Worm (Caenorhabditis elegans) whole organism, young adult: ENCODE data around the gene spon-1.

Source experiments
- B0019.2 ChIP-seq: fragments of 200-800 bp; sonication (Bioruptor generic); conservative IDR thresholded peaks from 2 replicates; pipeline ENCODE4 v1.3.6; 2022; ENCODE audit warnings: missing genetic modification reagents, missing genetic modification characterization, missing compliant biosample characterization
- B0261.1 ChIP-seq: sonication (generic microtip); optimal IDR thresholded peaks from 2 replicates; lab custom pipeline; 2016; ENCODE audit warnings: mild to moderate bottlenecking, missing genetic modification characterization, moderate library complexity, missing compliant biosample characterization
- C17E4.6 ChIP-seq: fragments of 200-800 bp; sonication (Bioruptor generic); IDR thresholded peaks from 2 replicates; pipeline ENCODE4 v1.3.6; 2022; ENCODE audit warnings: missing genetic modification reagents, missing genetic modification characterization, missing compliant biosample characterization
- F23B12.7 ChIP-seq: sonication (generic microtip); optimal IDR thresholded peaks from 2 replicates; lab custom pipeline; 2017; ENCODE audit warnings: missing genetic modification characterization, mild to moderate bottlenecking, missing compliant biosample characterization, antibody characterized with exemption, moderate library complexity; ENCODE audit not compliant: insufficient read depth
- F33H1.4 ChIP-seq: fragments of 200-800 bp; sonication (Bioruptor generic); IDR thresholded peaks from 2 replicates; pipeline ENCODE4 v1.3.6; 2022; ENCODE audit warnings: missing genetic modification reagents, missing genetic modification characterization, missing compliant biosample characterization
- F37B4.10 ChIP-seq: fragments of 200-800 bp; sonication (Bioruptor generic); IDR thresholded peaks from 2 replicates; pipeline ENCODE4 v1.3.6; 2022; ENCODE audit warnings: missing genetic modification characterization, missing compliant biosample characterization
- F39B2.1 ChIP-seq: fragments of 200-800 bp; sonication (Bioruptor generic); IDR thresholded peaks from 2 replicates; pipeline ENCODE4 v1.3.6; 2022; ENCODE audit warnings: missing genetic modification reagents, missing genetic modification characterization, missing compliant biosample characterization
- F52B5.7 ChIP-seq: sonication (generic microtip); optimal IDR thresholded peaks from 2 replicates; lab custom pipeline; 2016; ENCODE audit warnings: mild to moderate bottlenecking, missing genetic modification characterization, missing compliant biosample characterization
- F57C9.4 ChIP-seq: sonication (generic microtip); optimal IDR thresholded peaks from 2 replicates; lab custom pipeline; 2017; ENCODE audit warnings: mild to moderate bottlenecking, missing genetic modification characterization, missing compliant biosample characterization
- T07F8.4 ChIP-seq: sonication (generic microtip); optimal IDR thresholded peaks from 2 replicates; lab custom pipeline; 2016; ENCODE audit warnings: mild to moderate bottlenecking, missing genetic modification characterization, moderate library complexity, missing compliant biosample characterization
- Y53F4B.3 ChIP-seq: fragments of 200-800 bp; sonication (Bioruptor generic); IDR thresholded peaks from 2 replicates; pipeline ENCODE4 v1.3.6; 2022; ENCODE audit warnings: missing genetic modification reagents, missing genetic modification characterization, missing compliant biosample characterization
- Y53G8AR.9 ChIP-seq: fragments of 200-800 bp; sonication (Bioruptor generic); conservative IDR thresholded peaks from 2 replicates; pipeline ENCODE4 v1.3.6; 2022; ENCODE audit warnings: missing genetic modification reagents, missing genetic modification characterization, missing compliant biosample characterization
- Y79H2A.3 ChIP-seq: fragments of 200-800 bp; sonication (Bioruptor generic); conservative IDR thresholded peaks from 2 replicates; pipeline ENCODE4 v1.3.6; 2022; ENCODE audit warnings: missing genetic modification reagents, missing genetic modification characterization, missing compliant biosample characterization
- Y95B8A.8 ChIP-seq: fragments of 200-800 bp; sonication (Bioruptor generic); IDR thresholded peaks from 2 replicates; pipeline ENCODE4 v1.3.6; 2022; ENCODE audit warnings: missing genetic modification reagents, missing genetic modification characterization, missing compliant biosample characterization
- ZK185.1 ChIP-seq: sonication (generic microtip); optimal IDR thresholded peaks from 2 replicates; lab custom pipeline; 2016; ENCODE audit warnings: mild to moderate bottlenecking, missing genetic modification characterization, missing compliant biosample characterization; ENCODE audit not compliant: poor library complexity, severe bottlenecking
- ama-1 ChIP-seq, 3 experiments: fragments of 150-350 bp in 1 of 3; sonication (generic microtip) in 2 of 3; optimal IDR thresholded peaks; 2 replicates each; lab custom pipeline; 2014 to 2018; ENCODE audit warnings: missing biosample characterization in 2 of 3, missing genetic modification characterization in 2 of 3, missing genetic modification reagents in 2 of 3
- athp-1 ChIP-seq: sonication (generic microtip); optimal IDR thresholded peaks from 2 replicates; lab custom pipeline; 2017; ENCODE audit warnings: mild to moderate bottlenecking, missing genetic modification characterization, missing compliant biosample characterization
- attf-6 ChIP-seq: fragments of 200-800 bp; sonication (Bioruptor generic); IDR thresholded peaks from 2 replicates; pipeline ENCODE4 v1.3.6; 2022; ENCODE audit warnings: missing genetic modification reagents, missing genetic modification characterization, missing compliant biosample characterization
- ccch-3 ChIP-seq: fragments of 200-800 bp; sonication (Bioruptor generic); optimal IDR thresholded peaks from 2 replicates; lab custom pipeline; 2018; ENCODE audit warnings: mild to moderate bottlenecking, missing genetic modification characterization, missing compliant biosample characterization
- ceh-40 ChIP-seq: fragments of 200-800 bp; sonication (Bioruptor generic); IDR thresholded peaks from 2 replicates; pipeline ENCODE4 v1.3.6; 2022; ENCODE audit warnings: missing genetic modification characterization, missing compliant biosample characterization
- dpff-1 ChIP-seq: sonication (generic microtip); optimal IDR thresholded peaks from 2 replicates; lab custom pipeline; 2017; ENCODE audit warnings: mild to moderate bottlenecking, missing genetic modification characterization, missing compliant biosample characterization
- efl-1 ChIP-seq: fragments of 150-350 bp; optimal IDR thresholded peaks from 2 replicates; lab custom pipeline; 2014; ENCODE audit warnings: missing biosample characterization, missing genetic modification reagents, missing genetic modification characterization
- egrh-3 ChIP-seq: fragments of 200-800 bp; sonication (Bioruptor generic); IDR thresholded peaks from 2 replicates; pipeline ENCODE4 v1.3.6; 2022; ENCODE audit warnings: missing genetic modification reagents, missing genetic modification characterization, missing compliant biosample characterization
- ekl-4 ChIP-seq: fragments of 200-800 bp; sonication (Bioruptor generic); IDR thresholded peaks from 2 replicates; pipeline ENCODE4 v1.3.6; 2022; ENCODE audit warnings: missing genetic modification reagents, missing genetic modification characterization, missing compliant biosample characterization
- fkh-3 ChIP-seq: sonication (generic microtip); optimal IDR thresholded peaks from 2 replicates; lab custom pipeline; 2016; ENCODE audit warnings: mild to moderate bottlenecking, missing genetic modification characterization, missing compliant biosample characterization
- gei-17 ChIP-seq: fragments of 200-800 bp; sonication (Bioruptor generic); optimal IDR thresholded peaks from 2 replicates; lab custom pipeline; 2018; ENCODE audit warnings: mild to moderate bottlenecking, missing genetic modification characterization, missing compliant biosample characterization
- hlh-26 ChIP-seq: fragments of 200-800 bp; sonication (Bioruptor generic); conservative IDR thresholded peaks from 2 replicates; pipeline ENCODE4 v1.3.6; 2022; ENCODE audit warnings: missing genetic modification reagents, missing genetic modification characterization, missing compliant biosample characterization
- hmg-1.2 ChIP-seq: fragments of 200-800 bp; sonication (Bioruptor generic); IDR thresholded peaks from 2 replicates; pipeline ENCODE4 v1.3.6; 2022; ENCODE audit warnings: missing genetic modification reagents, missing genetic modification characterization, missing compliant biosample characterization
- let-607 ChIP-seq, 2 experiments: fragments of 200-800 bp in 1 of 2; sonication (Bioruptor generic) in 1 of 2; sonication (generic microtip) in 1 of 2; optimal IDR thresholded peaks; 2 replicates each; lab custom pipeline; 2016 to 2018; ENCODE audit warnings: mild to moderate bottlenecking in 2 of 2, missing compliant biosample characterization in 2 of 2, missing genetic modification characterization in 2 of 2, moderate library complexity in 2 of 2, missing genotype in 1 of 2
- lin-26 ChIP-seq: fragments of 200-800 bp; sonication (Bioruptor generic); IDR thresholded peaks from 2 replicates; pipeline ENCODE4 v1.3.6; 2022; ENCODE audit warnings: missing genetic modification reagents, missing genetic modification characterization, missing compliant biosample characterization
- lin-54 ChIP-seq: fragments of 200-800 bp; sonication (Bioruptor generic); optimal IDR thresholded peaks from 2 replicates; lab custom pipeline; 2018; ENCODE audit warnings: mild to moderate bottlenecking, missing genetic modification characterization, missing compliant biosample characterization
- madf-10 ChIP-seq: sonication (generic microtip); optimal IDR thresholded peaks from 2 replicates; lab custom pipeline; 2016; ENCODE audit warnings: mild to moderate bottlenecking, missing genetic modification characterization, missing compliant biosample characterization
- mcd-1 ChIP-seq: fragments of 200-800 bp; sonication (Bioruptor generic); IDR thresholded peaks from 2 replicates; pipeline ENCODE4 v1.3.6; 2022; ENCODE audit warnings: missing genetic modification reagents, missing genetic modification characterization, missing compliant biosample characterization
- mel-28 ChIP-seq: sonication (generic microtip); optimal IDR thresholded peaks from 2 replicates; lab custom pipeline; 2016; ENCODE audit warnings: borderline replicate concordance, mild to moderate bottlenecking, missing genetic modification characterization, missing compliant biosample characterization
- nfya-1 ChIP-seq: sonication (generic microtip); optimal IDR thresholded peaks from 2 replicates; lab custom pipeline; 2017; ENCODE audit warnings: antibody characterized with exemption, missing compliant biosample characterization, missing genetic modification characterization, borderline replicate concordance; ENCODE audit not compliant: insufficient read depth
- nfyb-1 ChIP-seq: fragments of 200-800 bp; sonication (Bioruptor generic); IDR thresholded peaks from 2 replicates; pipeline ENCODE4 v1.3.6; 2022; ENCODE audit warnings: missing genetic modification reagents, missing genetic modification characterization, missing compliant biosample characterization
- nhr-120 ChIP-seq: fragments of 200-800 bp; sonication (Bioruptor generic); IDR thresholded peaks from 2 replicates; pipeline ENCODE4 v1.3.6; 2022; ENCODE audit warnings: missing genetic modification characterization, missing compliant biosample characterization
- nhr-27 ChIP-seq: fragments of 200-800 bp; sonication (Bioruptor generic); optimal IDR thresholded peaks from 2 replicates; lab custom pipeline; 2018; ENCODE audit warnings: mild to moderate bottlenecking, missing genetic modification characterization, moderate library complexity, missing compliant biosample characterization
- nhr-80 ChIP-seq: sonication (generic microtip); optimal IDR thresholded peaks from 2 replicates; lab custom pipeline; 2016; ENCODE audit warnings: missing genetic modification characterization, missing compliant biosample characterization
- repo-1 ChIP-seq: sonication (generic microtip); optimal IDR thresholded peaks from 2 replicates; lab custom pipeline; 2017; ENCODE audit warnings: mild to moderate bottlenecking, missing genetic modification characterization, missing compliant biosample characterization
- xnd-1 ChIP-seq: sonication (generic microtip); optimal IDR thresholded peaks from 2 replicates; lab custom pipeline; 2016; ENCODE audit warnings: missing genotype, missing genetic modification reagents, missing genetic modification characterization, missing compliant biosample characterization
- ztf-25 ChIP-seq: fragments of 200-800 bp; sonication (Bioruptor generic); IDR thresholded peaks from 2 replicates; pipeline ENCODE4 v1.3.6; 2022; ENCODE audit warnings: missing genetic modification reagents, missing genetic modification characterization, missing compliant biosample characterization

The spon-1 gene

ce11 chrII:7100838-7101237, 15.5 kb upstream of the spon-1 start, which contains the start of gene mmaa-1 (continued):
- peak; percentile 10 for TF ChIP-seq xnd-1 (tag; lab: Kevin White, UChicago)
- no peak for TF ChIP-seq B0261.1 (tag; lab: Kevin White, UChicago)
- TF ChIP-seq repo-1 = peak; percentile 71
- peak; percentile 51; the same call in 1 of the 2 replicates for TF ChIP-seq nfyb-1
- peak; percentile 14; the same call in 1 of the 2 replicates for TF ChIP-seq hmg-1.2 (GFP tag; lab: Robert Waterston, UW)
- TF ChIP-seq mcd-1 = 0 out of 2 replicates have a peak, but pooled peaks have one; percentile 32
- no peak for TF ChIP-seq F39B2.1
- no peak for TF ChIP-seq ceh-40 (GFP tag; lab: Robert Waterston, UW)
- no peak for TF ChIP-seq lin-26 (GFP tag; lab: Robert Waterston, UW)
- no peak for TF ChIP-seq ZK185.1 (tag; lab: Kevin White, UChicago)
- no peak for TF ChIP-seq F23B12.7 (tag; lab: Kevin White, UChicago)
- no peak for TF ChIP-seq F37B4.10 (GFP tag; lab: Robert Waterston, UW)
- no peak for TF ChIP-seq Y95B8A.8 (GFP tag; lab: Robert Waterston, UW)
- TF ChIP-seq F52B5.7 (tag; lab: Kevin White, UChicago) = no peak
- TF ChIP-seq nfya-1 (tag; lab: Kevin White, UChicago) = no peak
- no peak for TF ChIP-seq nhr-120 (GFP tag; lab: Robert Waterston, UW)
- no peak for TF ChIP-seq mel-28 (tag; lab: Kevin White, UChicago)
- no peak for TF ChIP-seq hlh-26 (GFP tag; lab: Robert Waterston, UW)
- TF ChIP-seq fkh-3 (tag; lab: Kevin White, UChicago) = peak; percentile 69
- peak; percentile 78 for TF ChIP-seq ama-1 (optimal IDR thresholded peaks at IDR 0.05; lab: Kevin White, UChicago)
- no peak for TF ChIP-seq ama-1 (GFP tag; optimal IDR thresholded peaks at IDR 0.05; lab: Kevin White, UChicago)
- TF ChIP-seq Y53G8AR.9 (GFP tag; lab: Robert Waterston, UW) = peak; percentile 88
- no peak for TF ChIP-seq ztf-25 (GFP tag; lab: Robert Waterston, UW)
- TF ChIP-seq dpff-1 (tag; lab: Kevin White, UChicago) = no peak
- no peak for TF ChIP-seq gei-17 (GFP tag; lab: Kevin White, UChicago)
- TF ChIP-seq T07F8.4 = no peak
- no peak for TF ChIP-seq Y53F4B.3 (GFP tag; lab: Robert Waterston, UW)
- TF ChIP-seq ccch-3 = no peak

ce11 chrII:7102288-7102687, 14.1 kb upstream of the spon-1 start:
- TF ChIP-seq athp-1 (tag; lab: Kevin White, UChicago) (no peak), nhr-80 (peak; percentile 30)

ce11 chrII:7103111-7103510, 13.2 kb upstream of the spon-1 start:
- no peak for TF ChIP-seq efl-1 (GFP tag; lab: Kevin White, UChicago)
- TF ChIP-seq egrh-3 (GFP tag; lab: Robert Waterston, UW) = no peak
- TF ChIP-seq C17E4.6 (GFP tag; lab: Robert Waterston, UW) = no peak

- TF ChIP-seq lin-54 (GFP tag; lab: Kevin White, UChicago) (peak; percentile 31), F33H1.4 (peak; percentile 57), B0019.2 (GFP tag; lab: Robert Waterston, UW) (no peak), F37B4.10 (GFP tag; lab: Robert Waterston, UW) (no peak), lin-26 (GFP tag; lab: Robert Waterston, UW) (no peak), attf-6 (GFP tag; lab: Robert Waterston, UW) (no peak), Y79H2A.3 (GFP tag; lab: Robert Waterston, UW) (no peak), athp-1 (tag; lab: Kevin White, UChicago) (no peak), let-607 (tag; optimal IDR thresholded peaks at IDR 0.05; lab: Kevin White, UChicago) (no peak), madf-10 (no peak), ekl-4 (GFP tag; lab: Robert Waterston, UW) (no peak), ztf-25 (GFP tag; lab: Robert Waterston, UW) (no peak), F57C9.4 (tag; lab: Kevin White, UChicago) (no peak), nfya-1 (tag; lab: Kevin White, UChicago) (no peak), ZK185.1 (tag; lab: Kevin White, UChicago) (peak; percentile 37), nhr-27 (tag; lab: Kevin White, UChicago) (no peak)
Measured at ce11 chrII:7104794-7105613, 11.4 kb upstream of the spon-1 start, which contains the start of the genes farl-11 and rpl-33. Gene farl-11 (minus strand): TSS chrII:7105035. Gene rpl-33 (plus strand): TSS chrII:7105563.
